Fruit fly (Drosophila melanogaster) whole organism, pupa: ENCODE measurements around the gene CG10353.

Source experiments
- CG10348 ChIP-seq: fragments of 200-800 bp; sonication (Bioruptor generic); IDR thresholded peaks from 2 replicates; pipeline ENCODE4 v1.3.6; 2022; ENCODE audit warnings: missing biosample characterization, missing genetic modification characterization
- CG12605 ChIP-seq: fragments of 200-800 bp; sonication (Bioruptor generic); IDR thresholded peaks from 2 replicates; pipeline ENCODE4 v1.3.6; 2022; ENCODE audit warnings: missing biosample characterization, missing genetic modification characterization
- CG13204 ChIP-seq: fragments of 200-800 bp; sonication (Bioruptor generic); optimal IDR thresholded peaks from 2 replicates; lab custom pipeline; 2018; ENCODE audit warnings: missing biosample characterization, mild to moderate bottlenecking, missing genetic modification characterization, moderate library complexity
- CG14655 ChIP-seq: fragments of 200-800 bp; sonication (Bioruptor generic); optimal IDR thresholded peaks from 3 replicates; lab custom pipeline; 2017; ENCODE audit warnings: mild to moderate bottlenecking, missing biosample characterization, missing genetic modification reagents, missing genetic modification characterization
- CG15710 ChIP-seq: fragments of 200-800 bp; sonication (Bioruptor generic); optimal IDR thresholded peaks from 2 replicates; lab custom pipeline; 2018; ENCODE audit warnings: missing biosample characterization, mild to moderate bottlenecking, missing genetic modification characterization, moderate library complexity
- CG17806 ChIP-seq: fragments of 200-800 bp; sonication (Bioruptor generic); optimal IDR thresholded peaks from 2 replicates; lab custom pipeline; 2018; ENCODE audit warnings: missing biosample characterization, mild to moderate bottlenecking, missing genetic modification characterization, moderate library complexity
- CG32121 ChIP-seq: fragments of 200-800 bp; sonication (Bioruptor generic); IDR thresholded peaks from 2 replicates; pipeline ENCODE4 v1.3.6; 2022; ENCODE audit warnings: missing biosample characterization, missing genetic modification characterization
- CG34367 ChIP-seq: fragments of 200-800 bp; sonication (Bioruptor generic); optimal IDR thresholded peaks from 2 replicates; lab custom pipeline; 2018; ENCODE audit warnings: missing biosample characterization, mild to moderate bottlenecking, missing genetic modification characterization
- CG4496 ChIP-seq: fragments of 200-800 bp; sonication (Bioruptor generic); IDR thresholded peaks from 3 replicates; pipeline ENCODE4 v1.3.6; 2022; ENCODE audit warnings: missing biosample characterization, missing genetic modification characterization
- CG8159 ChIP-seq: fragments of 200-800 bp; sonication (Bioruptor generic); optimal IDR thresholded peaks from 3 replicates; lab custom pipeline; 2018; ENCODE audit warnings: missing biosample characterization, mild to moderate bottlenecking, missing genetic modification characterization, moderate library complexity
- CG8301 ChIP-seq: fragments of 200-800 bp; sonication (Bioruptor generic); optimal IDR thresholded peaks from 2 replicates; lab custom pipeline; 2018; ENCODE audit warnings: missing biosample characterization, mild to moderate bottlenecking, missing genetic modification characterization
- CG9948 ChIP-seq: fragments of 200-800 bp; sonication (Bioruptor generic); optimal IDR thresholded peaks from 2 replicates; lab custom pipeline; 2018; ENCODE audit warnings: missing biosample characterization, mild to moderate bottlenecking, missing genetic modification characterization, moderate library complexity
- D1 ChIP-seq: fragments of 200-800 bp; sonication (Bioruptor generic); optimal IDR thresholded peaks from 2 replicates; lab custom pipeline; 2018; ENCODE audit warnings: missing biosample characterization, mild to moderate bottlenecking, missing genetic modification characterization, moderate library complexity
- EcR ChIP-seq: fragments of 200-800 bp; sonication (Bioruptor generic); optimal IDR thresholded peaks from 3 replicates; lab custom pipeline; 2019; ENCODE audit warnings: missing biosample characterization, missing genetic modification characterization, mild to moderate bottlenecking, moderate library complexity, missing genetic modification reagents
- Ets98B ChIP-seq: fragments of 200-800 bp; sonication (Bioruptor generic); IDR thresholded peaks from 2 replicates; pipeline ENCODE4 v1.3.6; 2022; ENCODE audit warnings: missing biosample characterization, missing genetic modification characterization
- Pif1A ChIP-seq: fragments of 200-800 bp; sonication (Bioruptor generic); optimal IDR thresholded peaks from 3 replicates; lab custom pipeline; 2016; ENCODE audit warnings: missing biosample characterization, missing genetic modification characterization
- Pif1B ChIP-seq: fragments of 200-800 bp; sonication (Bioruptor generic); optimal IDR thresholded peaks from 3 replicates; lab custom pipeline; 2016; ENCODE audit warnings: missing biosample characterization, missing genetic modification characterization
- Snoo ChIP-seq: fragments of 200-800 bp; sonication (Bioruptor generic); optimal IDR thresholded peaks from 3 replicates; lab custom pipeline; 2017; ENCODE audit warnings: missing biosample characterization, mild to moderate bottlenecking, missing genetic modification characterization, inconsistent platforms
- fd96Ca ChIP-seq: fragments of 200-800 bp; sonication (Bioruptor generic); IDR thresholded peaks from 3 replicates; pipeline ENCODE4 v1.3.6; 2022; ENCODE audit warnings: missing biosample characterization, missing genetic modification characterization
- gl ChIP-seq: fragments of 200-800 bp; sonication (Bioruptor generic); optimal IDR thresholded peaks from 2 replicates; lab custom pipeline; 2018; ENCODE audit warnings: missing biosample characterization, mild to moderate bottlenecking, missing genetic modification characterization
- rn ChIP-seq: fragments of 200-800 bp; sonication (Bioruptor generic); IDR thresholded peaks from 2 replicates; pipeline ENCODE4 v1.3.6; 2022; ENCODE audit warnings: missing biosample characterization, missing genetic modification characterization

Gene CG10353

DNA sequence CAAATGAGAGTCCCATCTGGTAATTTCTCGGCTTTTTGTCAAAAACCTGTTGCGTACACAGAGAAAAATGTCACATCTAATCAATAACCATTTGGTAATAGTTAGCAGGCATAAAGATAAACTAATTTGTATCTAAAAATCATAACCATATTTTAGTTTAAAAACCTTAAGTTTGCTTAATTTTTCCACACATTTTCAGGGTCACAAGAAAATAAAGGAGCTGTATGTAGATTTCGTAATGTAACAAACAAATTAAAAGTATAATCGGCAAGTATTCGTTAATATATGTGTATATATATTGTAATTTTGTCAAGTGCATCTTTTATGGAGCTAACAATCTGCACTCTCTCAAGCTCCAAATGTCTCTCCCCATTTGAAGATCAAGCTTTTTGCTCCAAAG, 34.0 kb upstream of the CG10353 start:
- TF ChIP-seq EcR (GFP tag; lab: Kevin White, UChicago) (no peak), CG17806 (tag; lab: Kevin White, UChicago) (peak; percentile 66), CG9948 (tag; lab: Kevin White, UChicago) (peak; percentile 78), D1 (tag; lab: Kevin White, UChicago) (peak; percentile 67), fd96Ca (GFP tag; lab: Robert Waterston, UW) (no peak), gl (no peak), CG13204 (no peak), Snoo (tag; lab: Kevin White, UChicago) (peak; percentile 81), Pif1B (GFP tag; lab: Kevin White, UChicago) (peak; percentile 74), Ets98B (GFP tag; lab: Robert Waterston, UW) (peak; percentile 87), CG34367 (tag; lab: Kevin White, UChicago) (peak; percentile 58), CG14655 (peak; percentile 94), CG15710 (tag; lab: Kevin White, UChicago) (peak; percentile 54), CG10348 (GFP tag; lab: Robert Waterston, UW) (peak; percentile 46; the same call in 1 of the 2 replicates), rn (peak; percentile 72), Pif1A (GFP tag; lab: Kevin White, UChicago) (peak; percentile 78), CG8159 (peak; percentile 63), CG12605 (GFP tag; lab: Robert Waterston, UW) (peak; percentile 83), CG32121 (GFP tag; lab: Robert Waterston, UW) (peak; percentile 84), CG4496 (GFP tag; lab: Robert Waterston, UW) (peak; percentile 93), CG8301 (tag; lab: Kevin White, UChicago) (peak; percentile 92)

- TF ChIP-seq Ets98B (GFP tag; lab: Robert Waterston, UW) (peak; percentile 43; the same call in 1 of the 2 replicates), CG32121 (GFP tag; lab: Robert Waterston, UW) (no peak), Snoo (tag; lab: Kevin White, UChicago) (no peak), fd96Ca (GFP tag; lab: Robert Waterston, UW) (0 out of 3 replicates have a peak, but pooled peaks have one; percentile 21), CG12605 (GFP tag; lab: Robert Waterston, UW) (0 out of 2 replicates have a peak, but pooled peaks have one; percentile 16)
Measured at dm6 chrX:11917056-11917633, 30.2 kb upstream of the CG10353 start, which contains the start of gene pot. Gene pot, minus strand, starts transcription at chrX:11917260.

- TF ChIP-seq CG14655 (peak; percentile 90), CG32121 (GFP tag; lab: Robert Waterston, UW) (peak; percentile 90), gl (peak; percentile 65), rn (peak; percentile 67), CG34367 (tag; lab: Kevin White, UChicago) (peak; percentile 87), Pif1B (GFP tag; lab: Kevin White, UChicago) (peak; percentile 81), CG12605 (GFP tag; lab: Robert Waterston, UW) (peak; percentile 80), D1 (tag; lab: Kevin White, UChicago) (peak; percentile 79), CG4496 (GFP tag; lab: Robert Waterston, UW) (peak; percentile 84), Snoo (tag; lab: Kevin White, UChicago) (peak; percentile 86), EcR (GFP tag; lab: Kevin White, UChicago) (peak; percentile 42), Pif1A (GFP tag; lab: Kevin White, UChicago) (peak; percentile 66), CG17806 (tag; lab: Kevin White, UChicago) (peak; percentile 87), CG10348 (GFP tag; lab: Robert Waterston, UW) (peak; percentile 45; the same call in 1 of the 2 replicates), fd96Ca (GFP tag; lab: Robert Waterston, UW) (peak; percentile 58; the same call in 2 of the 3 replicates), CG15710 (tag; lab: Kevin White, UChicago) (peak; percentile 92), CG8301 (tag; lab: Kevin White, UChicago) (peak; percentile 90), CG8159 (peak; percentile 93), CG9948 (tag; lab: Kevin White, UChicago) (peak; percentile 87), Ets98B (GFP tag; lab: Robert Waterston, UW) (peak; percentile 78), CG13204 (peak; percentile 80)
Measured at dm6 chrX:11915154-11915593, 28.2 kb upstream of the CG10353 start.

DNA sequence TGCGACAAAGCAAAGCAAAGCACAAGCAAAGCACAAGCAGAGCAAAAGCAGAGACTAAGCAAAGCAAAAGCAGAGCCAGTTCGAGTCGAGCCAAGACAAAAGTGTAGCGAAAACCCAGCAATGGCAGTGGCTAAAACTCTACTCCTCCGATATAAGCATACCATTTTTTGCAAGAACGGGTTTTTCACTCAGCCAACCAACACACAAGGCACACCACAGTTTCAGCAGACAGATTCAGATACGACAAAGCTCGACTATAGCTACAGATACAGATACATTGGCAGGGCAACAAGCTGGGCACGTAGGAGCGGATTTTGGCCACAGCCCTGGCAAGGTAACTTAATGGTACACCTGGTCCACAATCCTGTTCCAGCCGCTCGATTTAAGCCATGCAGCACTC, 26.6 kb upstream of the CG10353 start:
- TF ChIP-seq CG32121 (GFP tag; lab: Robert Waterston, UW) (no peak), EcR (GFP tag; lab: Kevin White, UChicago) (peak; percentile 23)

dm6 chrX:11906818-11907281, 19.9 kb upstream of the CG10353 start, which contains the start of gene CG43156:
Gene CG43156, minus strand, starts transcription at chrX:11906868.
- no peak for TF ChIP-seq CG12605 (GFP tag; lab: Robert Waterston, UW)
- TF ChIP-seq CG8159 = no peak
- no peak for TF ChIP-seq CG32121 (GFP tag; lab: Robert Waterston, UW)
- no peak for TF ChIP-seq rn
- no peak for TF ChIP-seq gl
- no peak for TF ChIP-seq CG34367 (tag; lab: Kevin White, UChicago)
- no peak for TF ChIP-seq CG4496 (GFP tag; lab: Robert Waterston, UW)
- no peak for TF ChIP-seq Pif1A (GFP tag; lab: Kevin White, UChicago)
- TF ChIP-seq CG8301 (tag; lab: Kevin White, UChicago) = no peak
- no peak for TF ChIP-seq CG9948 (tag; lab: Kevin White, UChicago)
- no peak for TF ChIP-seq CG10348 (GFP tag; lab: Robert Waterston, UW)
- TF ChIP-seq Ets98B (GFP tag; lab: Robert Waterston, UW) = no peak
